Worm (Caenorhabditis elegans): Measurements from ENCODE around the gene grl-24.

- TF ChIP-seq W03F9.2 (tag; optimal IDR thresholded peaks at IDR 0.05) (no peak), dao-5 (tag; optimal IDR thresholded peaks at IDR 0.05) (no peak)
Measured at ce11 chrIV:17474047-17474446, 1.6 kb downstream of the grl-24 start.

Measured in whole organism, L4/young adult.